Worm (Caenorhabditis elegans): Measurements from ENCODE around the gene glb-5.

ce11 chrV:5512559-5512958, 46.1 kb upstream of the glb-5 start:
- TF ChIP-seq unc-62 (GFP tag; optimal IDR thresholded peaks at IDR 0.05) (no peak), blmp-1 (tag; optimal IDR thresholded peaks at IDR 0.05) (no peak), zip-8 (tag; optimal IDR thresholded peaks at IDR 0.05) (no peak), nhr-28 (tag; optimal IDR thresholded peaks at IDR 0.05) (no peak)

All from whole organism, mixed stage, embryonic.